Worm (Caenorhabditis elegans) whole organism, L4 larva: ENCODE results near the gene ttyh-1.

Experiments
- Y105C5A.15 ChIP-seq: fragments of 200-800 bp; sonication (Bioruptor generic); IDR thresholded peaks from 2 replicates; pipeline ENCODE4 v1.3.6; 2022; ENCODE audit warnings: missing genetic modification characterization, missing compliant biosample characterization
- Y75B8A.6 ChIP-seq: fragments of 200-800 bp; sonication (Bioruptor generic); IDR thresholded peaks from 2 replicates; pipeline ENCODE4 v1.3.6; 2022; ENCODE audit warnings: missing genetic modification reagents, missing genetic modification characterization, missing compliant biosample characterization
- aha-1 ChIP-seq: fragments of 150-350 bp; peaks from one replicate; lab custom pipeline; 2014; ENCODE audit warnings: missing biosample characterization, missing genetic modification characterization
- aly-2 ChIP-seq: sonication (generic microtip); optimal IDR thresholded peaks from 2 replicates; lab custom pipeline; 2018; ENCODE audit warnings: missing biosample characterization, missing genetic modification characterization
- ceh-82 ChIP-seq: sonication (generic microtip); optimal IDR thresholded peaks from 2 replicates; lab custom pipeline; 2017; ENCODE audit warnings: missing biosample characterization, missing genetic modification characterization
- cey-2 ChIP-seq: sonication (generic microtip); optimal IDR thresholded peaks from 3 replicates; lab custom pipeline; 2017; ENCODE audit warnings: missing genetic modification characterization, mild to moderate bottlenecking, missing compliant biosample characterization, antibody characterized with exemption, borderline replicate concordance; ENCODE audit not compliant: insufficient read depth
- dmd-6 ChIP-seq: fragments of 200-800 bp; sonication (Bioruptor generic); IDR thresholded peaks from 2 replicates; pipeline ENCODE4 v1.3.6; 2022; ENCODE audit warnings: missing genetic modification reagents, missing genetic modification characterization, missing compliant biosample characterization
- dve-1 ChIP-seq: sonication (generic microtip); optimal IDR thresholded peaks from 2 replicates; lab custom pipeline; 2017; ENCODE audit warnings: antibody characterized with exemption, mild to moderate bottlenecking, missing genetic modification characterization, missing compliant biosample characterization; ENCODE audit not compliant: insufficient read depth
- hlh-11 ChIP-seq: fragments of 200-800 bp; sonication (Bioruptor generic); optimal IDR thresholded peaks from 2 replicates; lab custom pipeline; 2018; ENCODE audit warnings: mild to moderate bottlenecking, missing genetic modification characterization, missing compliant biosample characterization
- mxl-2 ChIP-seq: fragments of 200-800 bp; sonication (Bioruptor generic); conservative IDR thresholded peaks from 2 replicates; pipeline ENCODE4 v1.3.6; 2022; ENCODE audit warnings: missing genetic modification reagents, missing genetic modification characterization, missing compliant biosample characterization
- rbr-2 ChIP-seq: sonication (generic microtip); optimal IDR thresholded peaks from 2 replicates; lab custom pipeline; 2016; ENCODE audit warnings: missing genotype, missing genetic modification characterization, missing compliant biosample characterization
- spr-3 ChIP-seq: fragments of 200-800 bp; sonication (Bioruptor generic); optimal IDR thresholded peaks from 2 replicates; lab custom pipeline; 2018; ENCODE audit warnings: mild to moderate bottlenecking, missing genetic modification characterization, missing compliant biosample characterization
- tag-97 ChIP-seq: fragments of 200-800 bp; sonication (Bioruptor generic); IDR thresholded peaks from 2 replicates; pipeline ENCODE4 v1.3.6; 2022; ENCODE audit warnings: missing genetic modification characterization, missing compliant biosample characterization
- zip-11 ChIP-seq: fragments of 200-800 bp; sonication (Bioruptor generic); IDR thresholded peaks from 2 replicates; pipeline ENCODE4 v1.3.6; 2022; ENCODE audit warnings: missing genetic modification characterization, missing compliant biosample characterization
- ztf-7 ChIP-seq: fragments of 150-350 bp; optimal IDR thresholded peaks from 2 replicates; lab custom pipeline; 2014; ENCODE audit warnings: missing biosample characterization, missing genetic modification characterization

The ttyh-1 gene

DNA sequence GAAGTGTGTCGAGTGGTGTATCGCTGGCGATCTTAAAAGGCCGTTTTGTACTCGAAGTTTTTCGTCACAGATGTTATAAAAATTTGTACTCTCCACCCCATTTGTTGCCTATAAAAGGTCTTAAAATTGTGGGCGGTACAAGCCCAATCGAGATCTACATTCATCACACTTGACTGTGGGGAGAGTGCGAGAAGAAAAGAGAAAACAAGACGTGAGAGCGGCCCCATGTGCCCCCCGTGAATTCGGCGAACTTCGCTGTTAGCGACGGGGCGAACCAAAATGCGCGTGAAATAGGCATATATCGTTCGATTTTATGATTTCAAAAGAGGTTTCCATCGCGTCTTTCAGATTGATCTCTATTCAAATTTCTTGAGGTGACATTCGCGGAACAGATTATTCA is 51.5 kb downstream of the ttyh-1 start, which contains the start of gene F46C3.6 (continued):
- TF ChIP-seq aly-2 (tag; lab: Kevin White, UChicago) = no peak
- TF ChIP-seq Y75B8A.6 (GFP tag; lab: Robert Waterston, UW) = no peak
- TF ChIP-seq Y105C5A.15 (GFP tag; lab: Robert Waterston, UW) = no peak
- 0 out of 2 replicates have a peak, but pooled peaks have one; percentile 39 for TF ChIP-seq tag-97
- TF ChIP-seq ceh-82 = no peak
- no peak for TF ChIP-seq aha-1 (tag; lab: Kevin White, UChicago)
- TF ChIP-seq cey-2 = no peak
- TF ChIP-seq mxl-2 = no peak
- no peak for TF ChIP-seq dmd-6 (GFP tag; lab: Robert Waterston, UW)
- TF ChIP-seq ztf-7 (tag; lab: Kevin White, UChicago) = no peak
- no peak for TF ChIP-seq zip-11
- TF ChIP-seq spr-3 (GFP tag; lab: Kevin White, UChicago) = no peak
- peak; percentile 13 for TF ChIP-seq hlh-11 (tag; lab: Kevin White, UChicago)
- no peak for TF ChIP-seq dve-1 (tag; lab: Kevin White, UChicago)
- TF ChIP-seq rbr-2 (tag; lab: Kevin White, UChicago) = no peak
